Worm (Caenorhabditis elegans): ENCODE measurements around the gene irld-28.

The irld-28 gene

DNA sequence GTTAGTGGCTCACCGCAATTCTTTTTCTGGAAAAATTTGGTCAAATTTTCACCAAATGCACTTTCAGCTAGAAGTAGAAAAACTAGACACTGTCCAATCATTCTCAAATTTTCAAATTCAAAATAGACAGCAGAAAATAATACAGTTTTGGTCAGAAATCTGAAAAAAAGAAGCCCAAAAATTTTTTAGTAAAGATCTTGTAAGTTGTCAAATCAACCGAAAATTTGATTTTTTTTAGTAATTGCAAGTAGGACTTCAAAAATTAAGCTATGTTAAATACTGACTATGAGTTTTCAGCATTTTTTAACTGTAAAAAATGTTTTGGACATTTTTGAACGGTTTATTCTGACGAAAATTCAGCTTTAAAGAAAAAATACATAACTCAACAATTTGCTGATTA is 35.1 kb downstream of the irld-28 start, which contains the start of gene Y19D10B.8:
TSS of gene Y19D10B.8 (minus strand) at position 101 of the 400 bp plus-strand sequence.
- TF ChIP-seq rnt-1 (tag; optimal IDR thresholded peaks at IDR 0.05), result no peak
- no peak for TF ChIP-seq pqm-1 (tag; optimal IDR thresholded peaks at IDR 0.05)
- TF ChIP-seq elt-2 (tag; optimal IDR thresholded peaks at IDR 0.05), result no peak
- TF ChIP-seq hlh-15 (tag; optimal IDR thresholded peaks at IDR 0.05), result no peak
- no peak for TF ChIP-seq unc-42 (tag; optimal IDR thresholded peaks at IDR 0.05)
- no peak for TF ChIP-seq nfya-1 (tag; optimal IDR thresholded peaks at IDR 0.05)
- TF ChIP-seq mec-3 (tag; optimal IDR thresholded peaks at IDR 0.05; ENCODE audit: borderline replicate concordance), result no peak
- no peak for TF ChIP-seq pha-2 (tag; optimal IDR thresholded peaks at IDR 0.05)
- TF ChIP-seq ama-1 (optimal IDR thresholded peaks at IDR 0.05), result no peak
- TF ChIP-seq sdc-2 (tag; optimal IDR thresholded peaks at IDR 0.05), result no peak
- no peak for TF ChIP-seq ref-2 (tag; optimal IDR thresholded peaks at IDR 0.05)
- no peak for TF ChIP-seq ceh-22 (tag; optimal IDR thresholded peaks at IDR 0.05)
- TF ChIP-seq nhr-11 (tag; optimal IDR thresholded peaks at IDR 0.05), result no peak
- TF ChIP-seq ets-4 (tag; optimal IDR thresholded peaks at IDR 0.05), result no peak
- TF ChIP-seq pat-9 (tag; optimal IDR thresholded peaks at IDR 0.05), result no peak
- no peak for TF ChIP-seq tbx-2 (tag; optimal IDR thresholded peaks at IDR 0.05)
- TF ChIP-seq fkh-10 (GFP tag; optimal IDR thresholded peaks at IDR 0.05), result no peak

ce11 chrV:2294577-2294976 is 41.5 kb downstream of the irld-28 start, which contains the start of gene nhr-226:
TSS of gene nhr-226 (plus strand) at chrV:2294877.
- TF ChIP-seq sox-4 (tag; optimal IDR thresholded peaks at IDR 0.05), result no peak
- TF ChIP-seq sox-2 (GFP tag; IDR thresholded peaks at IDR 0.05), result no peak
- no peak for TF ChIP-seq pax-1 (tag; optimal IDR thresholded peaks at IDR 0.05)
- TF ChIP-seq ceh-6 (GFP tag; optimal IDR thresholded peaks at IDR 0.05), result no peak
- TF ChIP-seq elt-4 (tag; optimal IDR thresholded peaks at IDR 0.05), result no peak

DNA sequence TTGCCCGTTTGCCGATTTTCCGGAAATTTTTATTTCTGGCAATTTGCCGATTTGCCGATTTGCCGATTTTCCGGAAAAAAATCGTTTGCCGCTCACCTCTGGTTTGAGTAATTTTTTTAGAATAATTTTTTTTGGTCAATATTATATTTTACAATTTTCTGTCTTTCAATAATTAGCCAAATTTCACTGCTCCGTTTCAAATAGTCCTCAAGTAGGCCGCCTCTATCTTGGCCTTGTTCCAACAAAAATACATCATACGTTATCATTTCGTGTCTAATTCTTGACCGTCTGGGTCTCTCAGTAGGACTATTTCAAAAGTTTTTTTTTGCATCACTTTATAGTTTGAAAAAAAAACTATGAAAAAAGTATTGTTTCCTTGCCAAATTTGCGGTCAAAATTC is 43.8 kb downstream of the irld-28 start, which contains the start of gene nhr-115:
TSS of gene nhr-115 (plus strand) at position 301 of the 400 bp plus-strand sequence.
- TF ChIP-seq fax-1 (tag; optimal IDR thresholded peaks at IDR 0.05), result no peak
- no peak for TF ChIP-seq zip-5 (tag; optimal IDR thresholded peaks at IDR 0.05)
- TF ChIP-seq Y22D7AL.16 (tag; optimal IDR thresholded peaks at IDR 0.05), result no peak
- no peak for TF ChIP-seq ceh-9 (tag; optimal IDR thresholded peaks at IDR 0.05)
- TF ChIP-seq pat-9 (tag; optimal IDR thresholded peaks at IDR 0.05), result no peak
- TF ChIP-seq dve-1 (tag; optimal IDR thresholded peaks at IDR 0.05), result no peak
- no peak for TF ChIP-seq C38D4.7 (GFP tag; optimal IDR thresholded peaks at IDR 0.05)
- TF ChIP-seq unc-42 (tag; optimal IDR thresholded peaks at IDR 0.05), result no peak
- no peak for TF ChIP-seq C08G9.2 (tag; optimal IDR thresholded peaks at IDR 0.05)
- TF ChIP-seq pag-3 (tag; optimal IDR thresholded peaks at IDR 0.05; ENCODE audit: borderline replicate concordance), result no peak
- no peak for TF ChIP-seq odd-2 (tag; optimal IDR thresholded peaks at IDR 0.05)
- no peak for TF ChIP-seq unc-55 (GFP tag; optimal IDR thresholded peaks at IDR 0.05)
- no peak for TF ChIP-seq madf-2 (tag; optimal IDR thresholded peaks at IDR 0.05)
- TF ChIP-seq dmd-4 (tag; optimal IDR thresholded peaks at IDR 0.05; ENCODE audit: borderline replicate concordance), result no peak
- no peak for TF ChIP-seq ceh-48 (tag; optimal IDR thresholded peaks at IDR 0.05)
- no peak for TF ChIP-seq fkh-10 (GFP tag; optimal IDR thresholded peaks at IDR 0.05)
- TF ChIP-seq sdc-2 (tag; optimal IDR thresholded peaks at IDR 0.05), result no peak
- no peak for TF ChIP-seq nfya-1 (tag; optimal IDR thresholded peaks at IDR 0.05)
- TF ChIP-seq pha-4 (tag; optimal IDR thresholded peaks at IDR 0.05), result no peak

DNA sequence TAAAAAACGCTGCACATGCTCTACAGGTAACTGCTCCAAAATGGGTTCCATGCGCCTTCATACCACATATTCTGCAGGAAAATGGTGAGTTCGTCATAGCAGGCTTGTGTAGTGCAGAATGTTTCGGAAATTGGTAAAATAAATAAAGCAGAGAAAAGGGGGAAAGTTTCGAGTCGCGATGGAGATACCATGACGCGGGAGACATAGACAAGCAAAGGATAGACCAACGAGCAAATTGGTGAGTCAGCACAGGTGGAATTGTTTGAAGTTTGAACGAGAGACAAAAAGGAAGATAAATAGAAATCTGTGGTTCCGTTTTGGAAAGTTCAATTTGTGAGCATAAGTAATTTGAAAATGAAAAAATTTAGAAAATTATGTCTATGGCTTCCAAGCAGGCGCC is 45.7 kb downstream of the irld-28 start, which contains the start of gene nhr-225:
TSS of gene nhr-225 (minus strand) at position 146 of the 400 bp plus-strand sequence.
- TF ChIP-seq pros-1 (tag; optimal IDR thresholded peaks at IDR 0.05), result no peak
- TF ChIP-seq ceh-31 (tag; optimal IDR thresholded peaks at IDR 0.05), result no peak
- no peak for TF ChIP-seq ceh-9 (tag; optimal IDR thresholded peaks at IDR 0.05)
- TF ChIP-seq tbx-2 (tag; optimal IDR thresholded peaks at IDR 0.05), result no peak
